Worm (Caenorhabditis elegans): ENCODE measurements around the gene idpp-14.

The idpp-14 gene

ce11 chrX:16103396-16103795, 21.2 kb downstream of the idpp-14 start, which contains the start of gene ZK1073.2:
Gene ZK1073.2, plus strand, starts transcription at chrX:16103696.
- TF ChIP-seq pes-1 (GFP tag; IDR thresholded peaks at IDR 0.05): no peak
- TF ChIP-seq ets-7 (tag; optimal IDR thresholded peaks at IDR 0.05): no peak
- no peak for TF ChIP-seq sea-1 (GFP tag; conservative IDR thresholded peaks at IDR 0.05)
- TF ChIP-seq F13C5.2 (tag; optimal IDR thresholded peaks at IDR 0.05): no peak
- TF ChIP-seq hmbx-1 (tag; optimal IDR thresholded peaks at IDR 0.05): no peak

ce11 chrX:16105863-16106262, 23.7 kb downstream of the idpp-14 start:
- TF ChIP-seq hmbx-1 (tag; optimal IDR thresholded peaks at IDR 0.05) (no peak), tbx-11 (GFP tag; IDR thresholded peaks at IDR 0.05) (no peak), tra-4 (tag; optimal IDR thresholded peaks at IDR 0.05) (no peak), ceh-13 (GFP tag; optimal IDR thresholded peaks at IDR 0.05) (no peak), hnd-1 (tag; optimal IDR thresholded peaks at IDR 0.05) (no peak), ets-7 (tag; optimal IDR thresholded peaks at IDR 0.05) (no peak), aly-1 (tag; optimal IDR thresholded peaks at IDR 0.05) (no peak), sea-1 (GFP tag; conservative IDR thresholded peaks at IDR 0.05) (no peak), ceh-36 (tag; optimal IDR thresholded peaks at IDR 0.05) (no peak), pes-1 (GFP tag; IDR thresholded peaks at IDR 0.05) (no peak), scrt-1 (GFP tag; IDR thresholded peaks at IDR 0.05) (no peak), ama-1 (optimal IDR thresholded peaks at IDR 0.05) (no peak), F13C5.2 (tag; optimal IDR thresholded peaks at IDR 0.05) (no peak), flt-1 (GFP tag; IDR thresholded peaks at IDR 0.05) (no peak), B0310.2 (tag; optimal IDR thresholded peaks at IDR 0.05) (no peak), tbx-37 (GFP tag; conservative IDR thresholded peaks at IDR 0.05) (no peak), hmg-4 (GFP tag; optimal IDR thresholded peaks at IDR 0.05) (no peak)

ce11 chrX:16112923-16113322, 30.8 kb downstream of the idpp-14 start:
- TF ChIP-seq hmg-4 (GFP tag; optimal IDR thresholded peaks at IDR 0.05): no peak
- no peak for TF ChIP-seq scrt-1 (GFP tag; IDR thresholded peaks at IDR 0.05)
- TF ChIP-seq hnd-1 (tag; optimal IDR thresholded peaks at IDR 0.05): no peak
- no peak for TF ChIP-seq tbx-11 (GFP tag; IDR thresholded peaks at IDR 0.05)
- no peak for TF ChIP-seq ama-1 (optimal IDR thresholded peaks at IDR 0.05)
- no peak for TF ChIP-seq ets-7 (tag; optimal IDR thresholded peaks at IDR 0.05)
- TF ChIP-seq tbx-37 (GFP tag; conservative IDR thresholded peaks at IDR 0.05): no peak
- no peak for TF ChIP-seq F13C5.2 (tag; optimal IDR thresholded peaks at IDR 0.05)
- TF ChIP-seq sea-1 (GFP tag; conservative IDR thresholded peaks at IDR 0.05): no peak
- TF ChIP-seq B0310.2 (tag; optimal IDR thresholded peaks at IDR 0.05): no peak
- TF ChIP-seq tra-4 (tag; optimal IDR thresholded peaks at IDR 0.05): no peak
- TF ChIP-seq ceh-36 (tag; optimal IDR thresholded peaks at IDR 0.05): no peak
- TF ChIP-seq pes-1 (GFP tag; IDR thresholded peaks at IDR 0.05): no peak

- no peak for TF ChIP-seq hnd-1 (tag; optimal IDR thresholded peaks at IDR 0.05)
- TF ChIP-seq F13C5.2 (tag; optimal IDR thresholded peaks at IDR 0.05): no peak
- TF ChIP-seq tra-4 (tag; optimal IDR thresholded peaks at IDR 0.05): no peak
- TF ChIP-seq ceh-13 (GFP tag; optimal IDR thresholded peaks at IDR 0.05): no peak
- no peak for TF ChIP-seq pes-1 (GFP tag; IDR thresholded peaks at IDR 0.05)
These were observed 31.8 kb downstream of the idpp-14 start for ce11 chrX:16113996-16114395.

- TF ChIP-seq sea-1 (GFP tag; conservative IDR thresholded peaks at IDR 0.05) (no peak), tbx-37 (GFP tag; conservative IDR thresholded peaks at IDR 0.05) (no peak), aly-1 (tag; optimal IDR thresholded peaks at IDR 0.05) (no peak), hmbx-1 (tag; optimal IDR thresholded peaks at IDR 0.05) (no peak), tbx-11 (GFP tag; IDR thresholded peaks at IDR 0.05) (no peak)
These were observed 34.1 kb downstream of the idpp-14 start for ce11 chrX:16116279-16116678.

- TF ChIP-seq scrt-1 (GFP tag; IDR thresholded peaks at IDR 0.05) (no peak), ceh-13 (GFP tag; optimal IDR thresholded peaks at IDR 0.05) (no peak), tbx-37 (GFP tag; conservative IDR thresholded peaks at IDR 0.05) (no peak), pes-1 (GFP tag; IDR thresholded peaks at IDR 0.05) (no peak), ets-7 (tag; optimal IDR thresholded peaks at IDR 0.05) (no peak)
These were observed 35.0 kb downstream of the idpp-14 start for ce11 chrX:16117176-16117575.

ce11 chrX:16117618-16118017, 35.5 kb downstream of the idpp-14 start:
- TF ChIP-seq B0310.2 (tag; optimal IDR thresholded peaks at IDR 0.05) (no peak), hmbx-1 (tag; optimal IDR thresholded peaks at IDR 0.05) (no peak), F13C5.2 (tag; optimal IDR thresholded peaks at IDR 0.05) (no peak), pes-1 (GFP tag; IDR thresholded peaks at IDR 0.05) (no peak)

ce11 chrX:16122628-16123027, 40.5 kb downstream of the idpp-14 start:
- TF ChIP-seq tbx-11 (GFP tag; IDR thresholded peaks at IDR 0.05) (no peak), hmg-4 (GFP tag; optimal IDR thresholded peaks at IDR 0.05) (no peak), flt-1 (GFP tag; IDR thresholded peaks at IDR 0.05) (no peak), pes-1 (GFP tag; IDR thresholded peaks at IDR 0.05) (no peak), ceh-13 (GFP tag; optimal IDR thresholded peaks at IDR 0.05) (no peak), tbx-37 (GFP tag; conservative IDR thresholded peaks at IDR 0.05) (no peak), ets-7 (tag; optimal IDR thresholded peaks at IDR 0.05) (no peak), scrt-1 (GFP tag; IDR thresholded peaks at IDR 0.05) (no peak)

- TF ChIP-seq ceh-13 (GFP tag; optimal IDR thresholded peaks at IDR 0.05): no peak
These were observed 42.1 kb downstream of the idpp-14 start for ce11 chrX:16124290-16124689.
